Worm (Caenorhabditis elegans) whole organism, late embryonic: ENCODE data around the gene C15B12.4.

ENCODE experiments used
- ahr-1 ChIP-seq: sonication (generic microtip); optimal IDR thresholded peaks from 2 replicates; lab custom pipeline; 2016; ENCODE audit warnings: missing genetic modification characterization, missing compliant biosample characterization
- ceh-22 ChIP-seq: sonication (generic microtip); optimal IDR thresholded peaks from 2 replicates; lab custom pipeline; 2017; ENCODE audit warnings: missing biosample characterization, missing genetic modification characterization
- ets-4 ChIP-seq: sonication (generic microtip); optimal IDR thresholded peaks from 2 replicates; lab custom pipeline; 2016; ENCODE audit warnings: missing genetic modification characterization, missing compliant biosample characterization
- gmeb-2 ChIP-seq: sonication (generic microtip); optimal IDR thresholded peaks from 2 replicates; lab custom pipeline; 2016; ENCODE audit warnings: missing genetic modification characterization, inconsistent platforms, missing compliant biosample characterization
- hlh-8 ChIP-seq: sonication (generic microtip); optimal IDR thresholded peaks from 2 replicates; lab custom pipeline; 2016; ENCODE audit warnings: missing genotype, missing genetic modification characterization, missing compliant biosample characterization
- nfya-1 ChIP-seq: sonication (generic microtip); optimal IDR thresholded peaks from 2 replicates; lab custom pipeline; 2017; ENCODE audit warnings: missing genetic modification characterization, mild to moderate bottlenecking, missing compliant biosample characterization, antibody characterized with exemption, moderate library complexity
- pag-3 ChIP-seq: sonication (generic microtip); optimal IDR thresholded peaks from 2 replicates; lab custom pipeline; 2016; ENCODE audit warnings: missing compliant biosample characterization, missing genetic modification characterization, borderline replicate concordance
- pat-9 ChIP-seq: fragments of 200-800 bp; sonication (Bioruptor generic); optimal IDR thresholded peaks from 2 replicates; lab custom pipeline; 2018; ENCODE audit warnings: mild to moderate bottlenecking, missing genetic modification characterization, moderate library complexity, missing compliant biosample characterization
- pha-4 ChIP-seq: fragments of 150-350 bp; optimal IDR thresholded peaks from 2 replicates; lab custom pipeline; 2018; ENCODE audit warnings: missing biosample characterization, missing genetic modification reagents, missing genetic modification characterization
- sox-2 ChIP-seq: fragments of 200-800 bp; sonication (Bioruptor generic); IDR thresholded peaks from 2 replicates; pipeline ENCODE4 v1.3.6; 2022; ENCODE audit warnings: missing genetic modification reagents, missing genetic modification characterization, missing compliant biosample characterization
- syd-9 ChIP-seq: sonication (generic microtip); optimal IDR thresholded peaks from 2 replicates; lab custom pipeline; 2016; ENCODE audit warnings: mild to moderate bottlenecking, missing genetic modification characterization, moderate library complexity, missing compliant biosample characterization
- tbx-2 ChIP-seq: sonication (generic microtip); optimal IDR thresholded peaks from 2 replicates; lab custom pipeline; 2016; ENCODE audit warnings: missing genetic modification characterization, missing compliant biosample characterization
- unc-3 ChIP-seq, 2 experiments: fragments of 200-800 bp in 1 of 2; sonication (Bioruptor generic) in 1 of 2; sonication (generic microtip) in 1 of 2; conservative IDR thresholded peaks in 1 of 2; optimal IDR thresholded peaks in 1 of 2; 2 replicates each; pipeline versions ENCODE4 v1.3.6 to Lab custom; 2016 to 2022; ENCODE audit warnings: missing compliant biosample characterization in 2 of 2, missing genetic modification characterization in 2 of 2, missing genetic modification reagents in 1 of 2

ce11 chrX:6509813-6510212 lies 36.3 kb upstream of the C15B12.4 start:
- no peak for TF ChIP-seq pat-9 (tag; lab: Kevin White, UChicago)
- TF ChIP-seq syd-9 (tag; lab: Kevin White, UChicago): no peak
- no peak for TF ChIP-seq sox-2 (GFP tag; lab: Robert Waterston, UW)
- TF ChIP-seq ceh-22 (tag; lab: Kevin White, UChicago): no peak
- TF ChIP-seq tbx-2 (tag; lab: Kevin White, UChicago): no peak
- no peak for TF ChIP-seq nfya-1 (tag; lab: Kevin White, UChicago)
- TF ChIP-seq ahr-1 (tag; lab: Kevin White, UChicago): no peak
- TF ChIP-seq unc-3 (GFP tag; conservative IDR thresholded peaks at IDR 0.05; lab: Robert Waterston, UW): no peak
- no peak for TF ChIP-seq unc-3 (tag; optimal IDR thresholded peaks at IDR 0.05; lab: Kevin White, UChicago)
- no peak for TF ChIP-seq pha-4 (tag; lab: Kevin White, UChicago)
- TF ChIP-seq hlh-8 (tag; lab: Kevin White, UChicago): no peak
- no peak for TF ChIP-seq pag-3
- TF ChIP-seq ets-4: no peak
- TF ChIP-seq gmeb-2 (tag; lab: Kevin White, UChicago): no peak
